Worm (Caenorhabditis elegans) whole organism, late embryonic: ENCODE data around the gene F39G3.5.

ENCODE experiments used
- C08G9.2 ChIP-seq: sonication (generic microtip); optimal IDR thresholded peaks from 2 replicates; lab custom pipeline; 2016; ENCODE audit warnings: mild to moderate bottlenecking, missing genetic modification characterization, moderate library complexity, missing compliant biosample characterization
- F13H6.1 ChIP-seq: sonication (generic microtip); optimal IDR thresholded peaks from 2 replicates; lab custom pipeline; 2016; ENCODE audit warnings: missing genetic modification characterization, missing compliant biosample characterization
- Y22D7AL.16 ChIP-seq: sonication (generic microtip); optimal IDR thresholded peaks from 2 replicates; lab custom pipeline; 2016; ENCODE audit warnings: missing genetic modification characterization, missing compliant biosample characterization
- ceh-9 ChIP-seq: sonication (generic microtip); optimal IDR thresholded peaks from 2 replicates; lab custom pipeline; 2016; ENCODE audit warnings: mild to moderate bottlenecking, missing genetic modification characterization, inconsistent platforms, missing compliant biosample characterization
- dmd-4 ChIP-seq: sonication (generic microtip); optimal IDR thresholded peaks from 2 replicates; lab custom pipeline; 2016; ENCODE audit warnings: borderline replicate concordance, missing genetic modification characterization, missing compliant biosample characterization
- ets-4 ChIP-seq: sonication (generic microtip); optimal IDR thresholded peaks from 2 replicates; lab custom pipeline; 2016; ENCODE audit warnings: missing genetic modification characterization, missing compliant biosample characterization
- fax-1 ChIP-seq: sonication (generic microtip); optimal IDR thresholded peaks from 2 replicates; lab custom pipeline; 2016; ENCODE audit warnings: missing genotype, missing genetic modification characterization, missing compliant biosample characterization
- hlh-6 ChIP-seq: sonication (generic microtip); optimal IDR thresholded peaks from 2 replicates; lab custom pipeline; 2016; ENCODE audit warnings: missing genotype, missing genetic modification characterization, missing compliant biosample characterization
- lin-11 ChIP-seq: fragments of 200-800 bp; sonication (Bioruptor generic); optimal IDR thresholded peaks from 2 replicates; lab custom pipeline; 2018; ENCODE audit warnings: mild to moderate bottlenecking, missing genetic modification characterization, missing compliant biosample characterization
- odd-2 ChIP-seq: sonication (generic microtip); optimal IDR thresholded peaks from 2 replicates; lab custom pipeline; 2017; ENCODE audit warnings: antibody characterized with exemption, mild to moderate bottlenecking, missing genetic modification characterization, missing compliant biosample characterization
- pag-3 ChIP-seq: sonication (generic microtip); optimal IDR thresholded peaks from 2 replicates; lab custom pipeline; 2016; ENCODE audit warnings: missing compliant biosample characterization, missing genetic modification characterization, borderline replicate concordance
- pqm-1 ChIP-seq: sonication (generic microtip); optimal IDR thresholded peaks from 2 replicates; lab custom pipeline; 2016; ENCODE audit warnings: missing genetic modification characterization, missing compliant biosample characterization
- rnt-1 ChIP-seq: sonication (generic microtip); optimal IDR thresholded peaks from 2 replicates; lab custom pipeline; 2016; ENCODE audit warnings: missing genetic modification characterization, missing compliant biosample characterization
- unc-86 ChIP-seq: sonication (generic microtip); optimal IDR thresholded peaks from 2 replicates; lab custom pipeline; 2016; ENCODE audit warnings: missing genetic modification characterization, missing compliant biosample characterization

DNA sequence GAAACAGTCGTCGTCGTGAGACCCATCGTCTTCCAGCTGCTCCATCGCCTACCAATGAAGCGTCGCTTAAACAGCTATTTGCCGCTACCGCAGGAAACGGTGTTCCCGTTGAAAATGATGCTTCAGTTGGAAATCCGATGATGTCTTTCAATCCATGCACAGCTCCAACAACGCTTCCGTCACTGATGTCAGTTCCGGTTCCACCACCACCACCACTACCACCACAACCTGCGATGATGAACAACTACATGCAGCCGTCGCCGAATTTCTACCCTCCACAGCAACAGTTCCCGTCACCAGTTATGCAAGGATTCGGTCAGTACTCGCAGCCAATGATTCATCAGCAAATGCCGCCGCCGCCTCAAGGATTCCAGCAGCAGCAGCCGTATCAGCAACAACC is 11.5 kb downstream of the F39G3.5 start:
- TF ChIP-seq pqm-1 (tag; lab: Kevin White, UChicago) = no peak
- TF ChIP-seq unc-86 (tag; lab: Kevin White, UChicago) = no peak
- no peak for TF ChIP-seq ets-4 (tag; lab: Kevin White, UChicago)
- no peak for TF ChIP-seq fax-1 (tag; lab: Kevin White, UChicago)
- no peak for TF ChIP-seq F13H6.1
- TF ChIP-seq odd-2 (tag; lab: Kevin White, UChicago) = no peak
- TF ChIP-seq pag-3 (tag; lab: Kevin White, UChicago) = no peak
- TF ChIP-seq dmd-4 = no peak
- no peak for TF ChIP-seq ceh-9 (tag; lab: Kevin White, UChicago)
- no peak for TF ChIP-seq rnt-1 (tag; lab: Kevin White, UChicago)
- TF ChIP-seq hlh-6 = no peak
- TF ChIP-seq lin-11 (tag; lab: Kevin White, UChicago) = no peak
- no peak for TF ChIP-seq Y22D7AL.16 (tag; lab: Kevin White, UChicago)
- TF ChIP-seq C08G9.2 = no peak
